Fruit fly (Drosophila melanogaster) whole organism, embryonic: ENCODE results near the gene CG7378.

Experiments
- Antp ChIP-seq: fragments of 200-800 bp; sonication (Bioruptor generic); optimal IDR thresholded peaks from 3 replicates; lab custom pipeline; 2016; ENCODE audit warnings: missing biosample characterization, missing genetic modification characterization
- Asciz ChIP-seq: fragments of 200-800 bp; sonication (Bioruptor generic); optimal IDR thresholded peaks from 2 replicates; lab custom pipeline; 2017; ENCODE audit warnings: missing biosample characterization, mild to moderate bottlenecking, missing genetic modification characterization, missing genetic modification reagents
- Bdp1 ChIP-seq: fragments of 200-800 bp; sonication (Bioruptor generic); optimal IDR thresholded peaks from 3 replicates; lab custom pipeline; 2016; ENCODE audit warnings: missing biosample characterization, missing genetic modification characterization
- Bgb ChIP-seq: fragments of 200-800 bp; sonication (Bioruptor generic); IDR thresholded peaks from 2 replicates; pipeline ENCODE4 v1.3.6; 2022; ENCODE audit warnings: missing biosample characterization, missing genetic modification characterization; ENCODE audit not compliant: partially characterized antibody
- Blimp-1 ChIP-seq: fragments of 200-800 bp; sonication (Bioruptor generic); optimal IDR thresholded peaks from 3 replicates; lab custom pipeline; 2018; ENCODE audit warnings: missing biosample characterization, missing genetic modification characterization, mild to moderate bottlenecking, moderate library complexity, missing genetic modification reagents
- BtbVII ChIP-seq: fragments of 200-800 bp; sonication (Bioruptor generic); optimal IDR thresholded peaks from 3 replicates; lab custom pipeline; 2017; ENCODE audit warnings: missing biosample characterization, mild to moderate bottlenecking, missing genetic modification characterization
- CG10321 ChIP-seq: fragments of 200-800 bp; sonication (Bioruptor generic); IDR thresholded peaks from 2 replicates; pipeline ENCODE4 v1.3.6; 2022; ENCODE audit warnings: missing biosample characterization, missing genetic modification characterization
- CG11504 ChIP-seq: fragments of 200-800 bp; sonication (Bioruptor generic); optimal IDR thresholded peaks from 3 replicates; lab custom pipeline; 2019; ENCODE audit warnings: missing biosample characterization, mild to moderate bottlenecking, missing genetic modification characterization, moderate library complexity
- CG12236 ChIP-seq: fragments of 200-800 bp; sonication (Bioruptor generic); optimal IDR thresholded peaks from 2 replicates; lab custom pipeline; 2016; ENCODE audit warnings: missing biosample characterization, missing genetic modification characterization
- CG13775 ChIP-seq: fragments of 200-800 bp; sonication (Bioruptor generic); optimal IDR thresholded peaks from 3 replicates; lab custom pipeline; 2017; ENCODE audit warnings: missing biosample characterization, mild to moderate bottlenecking, missing genetic modification characterization
- CG16863 ChIP-seq: fragments of 200-800 bp; sonication (Bioruptor generic); optimal IDR thresholded peaks from 3 replicates; lab custom pipeline; 2016; ENCODE audit warnings: missing biosample characterization, missing genetic modification characterization
- CG17361 ChIP-seq: fragments of 200-800 bp; sonication (Bioruptor generic); IDR thresholded peaks from 3 replicates; pipeline ENCODE4 v1.3.6; 2022; ENCODE audit warnings: missing biosample characterization, missing genetic modification characterization
- CG4424 ChIP-seq: fragments of 200-800 bp; sonication (Bioruptor generic); optimal IDR thresholded peaks from 3 replicates; lab custom pipeline; 2016; ENCODE audit warnings: missing biosample characterization, missing genetic modification characterization
- CG4707 ChIP-seq: fragments of 200-800 bp; sonication (Bioruptor generic); optimal IDR thresholded peaks from 2 replicates; lab custom pipeline; 2018; ENCODE audit warnings: missing biosample characterization, mild to moderate bottlenecking, missing genetic modification characterization, moderate library complexity
- CG6254 ChIP-seq: fragments of 200-800 bp; sonication (Bioruptor generic); optimal IDR thresholded peaks from 3 replicates; lab custom pipeline; 2017; ENCODE audit warnings: mild to moderate bottlenecking, missing biosample characterization, missing genetic modification reagents, missing genetic modification characterization
- CG6272 ChIP-seq: fragments of 200-800 bp; sonication (Bioruptor generic); IDR thresholded peaks from 2 replicates; pipeline ENCODE4 v1.3.6; 2022; ENCODE audit warnings: missing biosample characterization, missing genetic modification characterization
- CG6654 ChIP-seq: fragments of 200-800 bp; sonication (Bioruptor generic); optimal IDR thresholded peaks from 2 replicates; lab custom pipeline; 2017; ENCODE audit warnings: missing biosample characterization, mild to moderate bottlenecking, missing genetic modification characterization
- CG7271 ChIP-seq: fragments of 200-800 bp; sonication (Bioruptor generic); optimal IDR thresholded peaks from 2 replicates; lab custom pipeline; 2018; ENCODE audit warnings: missing biosample characterization, mild to moderate bottlenecking, missing genetic modification characterization, moderate library complexity
- CG7357 ChIP-seq: fragments of 200-800 bp; sonication (Bioruptor generic); IDR thresholded peaks from 3 replicates; pipeline ENCODE4 v1.3.6; 2022; ENCODE audit warnings: missing biosample characterization, missing genetic modification characterization
- CG7556 ChIP-seq: fragments of 200-800 bp; sonication (Bioruptor generic); optimal IDR thresholded peaks from 2 replicates; lab custom pipeline; 2017; ENCODE audit warnings: missing biosample characterization, mild to moderate bottlenecking, missing genetic modification characterization
- CG8944 ChIP-seq: fragments of 200-800 bp; sonication (Bioruptor generic); optimal IDR thresholded peaks from 3 replicates; lab custom pipeline; 2016; ENCODE audit warnings: missing biosample characterization, missing genetic modification characterization
- Dref ChIP-seq: fragments of 200-800 bp; sonication (Bioruptor generic); IDR thresholded peaks from 2 replicates; pipeline ENCODE4 v1.3.6; 2022; ENCODE audit warnings: missing biosample characterization, missing genetic modification characterization
- Fer3 ChIP-seq: fragments of 200-800 bp; sonication (Bioruptor generic); optimal IDR thresholded peaks from 2 replicates; lab custom pipeline; 2018; ENCODE audit warnings: missing biosample characterization, mild to moderate bottlenecking, missing genetic modification characterization, moderate library complexity
- H2.0 ChIP-seq: fragments of 200-800 bp; sonication (Bioruptor generic); IDR thresholded peaks from 2 replicates; pipeline ENCODE4 v1.3.6; 2022; ENCODE audit warnings: missing biosample characterization, missing genetic modification characterization
- Hr78 ChIP-seq, 2 experiments: fragments of 200-800 bp in 1 of 2; fragments of >200 bp in 1 of 2; sonication (Bioruptor generic) in 1 of 2; optimal IDR thresholded peaks; 2 replicates each; lab custom pipeline; 2017 to 2019; ENCODE audit warnings: missing biosample characterization in 2 of 2, missing genetic modification characterization in 2 of 2, mild to moderate bottlenecking in 1 of 2, moderate library complexity in 1 of 2
- Jarid2 ChIP-seq: fragments of 200-800 bp; sonication (Bioruptor generic); optimal IDR thresholded peaks from 3 replicates; lab custom pipeline; 2017; ENCODE audit warnings: mild to moderate bottlenecking, missing biosample characterization, missing genetic modification reagents, missing genetic modification characterization
- MTF-1 ChIP-seq: fragments of 200-800 bp; sonication (Bioruptor generic); optimal IDR thresholded peaks from 2 replicates; lab custom pipeline; 2018; ENCODE audit warnings: missing biosample characterization, mild to moderate bottlenecking, missing genetic modification characterization, borderline replicate concordance
- Poxn ChIP-seq: fragments of 200-800 bp; sonication (Bioruptor generic); IDR thresholded peaks from 2 replicates; pipeline ENCODE4 v1.3.6; 2022; ENCODE audit warnings: missing biosample characterization, missing genetic modification characterization
- Side ChIP-seq: fragments of 200-800 bp; sonication (Bioruptor generic); optimal IDR thresholded peaks from 2 replicates; lab custom pipeline; 2016; ENCODE audit warnings: missing biosample characterization, missing genetic modification characterization
- Sox102F ChIP-seq: fragments of 200-800 bp; sonication (Bioruptor generic); optimal IDR thresholded peaks from 2 replicates; lab custom pipeline; 2018; ENCODE audit warnings: missing biosample characterization, mild to moderate bottlenecking, missing genetic modification characterization, moderate library complexity
- Sry-β ChIP-seq: fragments of 200-800 bp; sonication (Bioruptor generic); optimal IDR thresholded peaks from 2 replicates; lab custom pipeline; 2018; ENCODE audit warnings: missing biosample characterization, mild to moderate bottlenecking, missing genetic modification characterization, moderate library complexity
- Ssrp ChIP-seq: fragments of 200-800 bp; sonication (Bioruptor generic); optimal IDR thresholded peaks from 2 replicates; lab custom pipeline; 2018; ENCODE audit warnings: missing biosample characterization, mild to moderate bottlenecking, missing genetic modification characterization, moderate library complexity
- Taf1 ChIP-seq: fragments of 200-800 bp; sonication (Bioruptor generic); IDR thresholded peaks from 2 replicates; pipeline ENCODE4 v1.3.6; 2022; ENCODE audit warnings: missing biosample characterization, missing genetic modification characterization
- Xrp1 ChIP-seq: fragments of 200-800 bp; sonication (Bioruptor generic); IDR thresholded peaks from 2 replicates; pipeline ENCODE4 v1.3.6; 2022; ENCODE audit warnings: missing biosample characterization, missing genetic modification characterization
- aop ChIP-seq: fragments of 200-800 bp; sonication (Bioruptor generic); IDR thresholded peaks from 2 replicates; pipeline ENCODE4 v1.3.6; 2022; ENCODE audit warnings: missing biosample characterization, missing genetic modification characterization
- crp ChIP-seq, 2 experiments: fragments of 200-800 bp; sonication (Bioruptor generic); optimal IDR thresholded peaks; 2 replicates in 1 of 2; 3 replicates in 1 of 2; lab custom pipeline; 2017; ENCODE audit warnings: missing biosample characterization in 2 of 2, missing genetic modification characterization in 2 of 2, mild to moderate bottlenecking in 1 of 2, moderate library complexity in 1 of 2
- dimm ChIP-seq: fragments of 200-800 bp; sonication (Bioruptor generic); IDR thresholded peaks from 2 replicates; pipeline ENCODE4 v1.3.6; 2022; ENCODE audit warnings: missing biosample characterization, missing genetic modification characterization
- disco-r ChIP-seq: fragments of 200-800 bp; sonication (Bioruptor generic); optimal IDR thresholded peaks from 2 replicates; lab custom pipeline; 2016; ENCODE audit warnings: missing biosample characterization, missing genetic modification characterization
- en ChIP-seq: fragments of 200-800 bp; sonication (Bioruptor generic); optimal IDR thresholded peaks from 2 replicates; lab custom pipeline; 2016; ENCODE audit warnings: missing biosample characterization, missing genetic modification characterization
- fd64A ChIP-seq: fragments of 200-800 bp; sonication (Bioruptor generic); optimal IDR thresholded peaks from 3 replicates; lab custom pipeline; 2018; ENCODE audit warnings: missing biosample characterization, mild to moderate bottlenecking, missing genetic modification characterization
- gce ChIP-seq: fragments of 200-800 bp; sonication (Bioruptor generic); IDR thresholded peaks from 3 replicates; pipeline ENCODE4 v1.3.6; 2022; ENCODE audit warnings: missing biosample characterization, missing genetic modification characterization
- gem ChIP-seq: fragments of 200-800 bp; sonication (Bioruptor generic); optimal IDR thresholded peaks from 2 replicates; lab custom pipeline; 2019; ENCODE audit warnings: missing biosample characterization, mild to moderate bottlenecking, missing genetic modification characterization, moderate library complexity
- lov ChIP-seq, 2 experiments: fragments of 200-800 bp in 1 of 2; fragments of >200 bp in 1 of 2; sonication (Bioruptor generic) in 1 of 2; IDR thresholded peaks in 1 of 2; optimal IDR thresholded peaks in 1 of 2; 2 replicates in 1 of 2; 3 replicates in 1 of 2; pipeline versions ENCODE4 v1.3.6 to Lab custom; 2017 to 2022; ENCODE audit warnings: missing biosample characterization in 1 of 2, missing genetic modification characterization in 1 of 2
- pnt ChIP-seq: fragments of 200-800 bp; sonication (Bioruptor generic); optimal IDR thresholded peaks from 3 replicates; lab custom pipeline; 2016; ENCODE audit warnings: missing biosample characterization, missing genetic modification characterization
- row ChIP-seq: fragments of 200-800 bp; sonication (Bioruptor generic); IDR thresholded peaks from 3 replicates; pipeline ENCODE4 v1.3.6; 2022; ENCODE audit warnings: missing biosample characterization, missing genetic modification characterization
- schlank ChIP-seq: fragments of 200-800 bp; sonication (Bioruptor generic); optimal IDR thresholded peaks from 2 replicates; lab custom pipeline; 2018; ENCODE audit warnings: missing biosample characterization, mild to moderate bottlenecking, missing genetic modification characterization
- sisA ChIP-seq: fragments of 200-800 bp; sonication (Bioruptor generic); IDR thresholded peaks from 2 replicates; pipeline ENCODE4 v1.3.6; 2022; ENCODE audit warnings: missing biosample characterization, missing genetic modification characterization
- sna ChIP-seq: fragments of 200-800 bp; sonication (Bioruptor generic); IDR thresholded peaks from 2 replicates; pipeline ENCODE4 v1.3.6; 2022; ENCODE audit warnings: missing biosample characterization, missing genetic modification characterization; ENCODE audit not compliant: partially characterized antibody

Gene CG7378

DNA sequence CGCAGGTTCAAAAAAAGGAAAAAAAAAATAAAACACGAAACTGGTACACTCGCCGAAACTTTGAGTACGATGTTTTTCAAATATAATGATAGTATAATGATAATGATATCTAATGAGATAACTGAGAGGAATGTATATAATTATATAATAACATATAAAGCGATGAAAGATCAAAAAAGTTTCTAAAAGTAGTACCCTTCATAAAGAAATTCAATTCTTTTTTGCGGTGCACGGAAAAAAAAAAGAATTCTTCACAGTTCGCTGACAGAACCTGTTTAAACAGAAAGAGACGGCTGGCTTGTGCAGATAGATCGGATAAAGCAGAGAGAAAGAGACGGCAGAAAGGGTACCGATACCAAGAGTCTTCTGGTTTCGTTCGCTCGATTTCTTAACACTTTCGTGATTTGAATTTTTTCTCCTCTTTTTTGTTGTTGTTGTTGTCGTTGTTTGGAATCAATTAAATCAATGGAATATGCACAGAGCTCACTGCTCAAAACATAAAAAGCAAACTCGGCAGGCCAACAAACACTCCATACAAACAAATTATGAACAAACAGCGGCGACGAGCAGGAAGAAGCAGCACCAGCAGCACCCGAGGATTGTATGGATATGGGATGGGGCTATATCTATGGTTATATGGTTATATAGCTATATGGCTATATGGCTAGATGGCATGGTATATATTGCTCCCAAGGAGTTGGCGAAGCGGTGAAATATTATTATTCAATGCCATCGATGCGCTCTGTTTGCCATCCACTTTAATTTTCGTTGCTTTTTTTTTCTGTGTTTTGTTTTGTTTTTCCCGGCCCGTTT lies 38.1 kb downstream of the CG7378 start (continued):
- TF ChIP-seq Asciz (no peak), CG7271 (tag; lab: Kevin White, UChicago) (no peak), CG11504 (tag; lab: Kevin White, UChicago) (peak; percentile 56), CG6254 (GFP tag; lab: Kevin White, UChicago) (peak; percentile 23), dimm (GFP tag; lab: Robert Waterston, UW) (no peak), H2.0 (GFP tag; lab: Robert Waterston, UW) (peak; percentile 59), CG6654 (GFP tag; lab: Kevin White, UChicago) (no peak), pnt (no peak), Sry-β (GFP tag; lab: Kevin White, UChicago) (no peak), crp (GFP tag; optimal IDR thresholded peaks at IDR 0.05; lab: Kevin White, UChicago) (no peak), Sox102F (GFP tag; lab: Kevin White, UChicago) (peak; percentile 53), Ssrp (tag; lab: Kevin White, UChicago) (peak; percentile 69), disco-r (GFP tag; lab: Kevin White, UChicago) (no peak), schlank (tag; lab: Kevin White, UChicago) (no peak), Xrp1 (peak; percentile 69), CG8944 (GFP tag; lab: Kevin White, UChicago) (no peak), sisA (GFP tag; lab: Robert Waterston, UW) (peak; percentile 14; the same call in 1 of the 2 replicates), Bgb (GFP tag; lab: Robert Waterston, UW) (no peak), fd64A (GFP tag; lab: Kevin White, UChicago) (no peak), CG7357 (no peak), en (GFP tag; lab: Kevin White, UChicago) (no peak), Fer3 (tag; lab: Kevin White, UChicago) (no peak), MTF-1 (no peak), Poxn (GFP tag; lab: Robert Waterston, UW) (no peak), Jarid2 (GFP tag; lab: Kevin White, UChicago) (no peak), Blimp-1 (GFP tag; lab: Kevin White, UChicago) (peak; percentile 60), Taf1 (GFP tag; lab: Robert Waterston, UW) (peak; percentile 30; the same call in 1 of the 2 replicates), CG4424 (GFP tag; lab: Kevin White, UChicago) (peak; percentile 51), CG6272 (GFP tag; lab: Robert Waterston, UW) (peak; percentile 33; the same call in 1 of the 2 replicates), sna (no peak), CG13775 (peak; percentile 61), CG16863 (GFP tag; lab: Kevin White, UChicago) (no peak), CG4707 (GFP tag; lab: Kevin White, UChicago) (no peak), BtbVII (no peak), lov (optimal IDR thresholded peaks at IDR 0.05; lab: Kevin White, UChicago) (no peak), lov (GFP tag; IDR thresholded peaks at IDR 0.05; lab: Robert Waterston, UW) (no peak), gem (peak; percentile 89), CG10321 (peak; percentile 90), Side (no peak), CG17361 (peak; percentile 64; the same call in 2 of the 3 replicates), Bdp1 (GFP tag; lab: Kevin White, UChicago) (no peak), gce (0 out of 3 replicates have a peak, but pooled peaks have one; percentile 25), aop (GFP tag; lab: Robert Waterston, UW) (no peak), Dref (GFP tag; lab: Robert Waterston, UW) (no peak), row (GFP tag; lab: Robert Waterston, UW) (peak; percentile 80), CG7556 (GFP tag; lab: Kevin White, UChicago) (peak; percentile 71), Antp (GFP tag; lab: Kevin White, UChicago) (no peak), Hr78 (GFP tag; optimal IDR thresholded peaks at IDR 0.05; lab: Kevin White, UChicago) (peak in 1 of 2 experiments; percentile 4), CG12236 (GFP tag; lab: Kevin White, UChicago) (no peak)
